Fruit fly (Drosophila melanogaster) whole organism, adult: ENCODE results near the gene CG7058.

Source experiments
- CG1620 ChIP-seq: fragments of 200-800 bp; sonication (Bioruptor generic); optimal IDR thresholded peaks from 2 replicates; lab custom pipeline; 2016; ENCODE audit warnings: missing biosample characterization, missing genetic modification characterization
- CG33017 ChIP-seq: fragments of 200-800 bp; sonication (Bioruptor generic); optimal IDR thresholded peaks from 2 replicates; lab custom pipeline; 2018; ENCODE audit warnings: missing biosample characterization, mild to moderate bottlenecking, missing genetic modification characterization, moderate library complexity
- Crg-1 ChIP-seq: fragments of 200-800 bp; sonication (Bioruptor generic); optimal IDR thresholded peaks from 2 replicates; lab custom pipeline; 2016; ENCODE audit warnings: missing biosample characterization, missing genetic modification characterization
- bab1 ChIP-seq: fragments of 200-800 bp; sonication (Bioruptor generic); optimal IDR thresholded peaks from 3 replicates; lab custom pipeline; 2019; ENCODE audit warnings: missing biosample characterization, mild to moderate bottlenecking, missing genetic modification characterization, moderate library complexity

- no peak for TF ChIP-seq Crg-1
- no peak for TF ChIP-seq CG33017 (tag; lab: Kevin White, UChicago)
- TF ChIP-seq bab1 (GFP tag; lab: Kevin White, UChicago), result no peak
- TF ChIP-seq CG1620 (GFP tag; lab: Kevin White, UChicago), result no peak
These were observed 32.7 kb upstream of the CG7058 start, which contains the start of gene CCKLR-17D3 for dm6 chrX:18773817-18774216.
